Worm (Caenorhabditis elegans): Measurements from ENCODE around the gene gpx-5.
A peak's percentile ranks its signal among the peaks of the same experiment; 100 is the strongest.

The gpx-5 gene

DNA sequence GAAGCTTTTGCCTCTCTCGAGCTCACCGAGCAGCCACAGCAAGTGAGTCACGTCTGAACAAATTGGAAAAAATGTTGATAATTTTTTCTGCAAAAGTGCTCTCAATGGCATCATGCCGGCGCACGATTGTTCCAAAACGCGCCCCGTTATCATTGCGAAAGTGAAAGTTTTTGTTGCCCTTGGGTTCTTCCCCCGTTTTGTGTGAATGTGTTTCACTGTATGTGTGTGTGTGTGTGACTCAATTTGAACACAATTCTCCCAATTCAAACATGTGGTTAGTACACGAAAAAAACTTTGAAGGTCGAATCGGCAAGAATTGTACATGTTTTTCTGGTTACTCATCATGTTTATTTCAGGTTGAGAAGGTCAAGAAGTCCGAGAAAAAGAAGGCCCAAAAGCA is 31.4 kb upstream of the gpx-5 start (continued):
- TF ChIP-seq snpc-4 (tag; optimal IDR thresholded peaks at IDR 0.05) (no peak), dmd-9 (GFP tag; IDR thresholded peaks at IDR 0.05) (no peak), lim-7 (GFP tag; IDR thresholded peaks at IDR 0.05) (no peak), daf-19 (GFP tag; conservative IDR thresholded peaks at IDR 0.05) (no peak), zip-11 (GFP tag; IDR thresholded peaks at IDR 0.05) (no peak), T20F7.1 (GFP tag; optimal IDR thresholded peaks at IDR 0.05) (no peak), tra-1 (GFP tag; IDR thresholded peaks at IDR 0.05) (no peak), ceh-44 (GFP tag; IDR thresholded peaks at IDR 0.05) (no peak), dpl-1 (GFP tag; optimal IDR thresholded peaks at IDR 0.05) (peak; percentile 10), arid-1 (GFP tag; conservative IDR thresholded peaks at IDR 0.05) (no peak), nhr-77 (tag; optimal IDR thresholded peaks at IDR 0.05) (peak; percentile 83), gei-8 (GFP tag; optimal IDR thresholded peaks at IDR 0.05) (no peak), ceh-28 (tag; optimal IDR thresholded peaks at IDR 0.05) (no peak), F10B5.3 (tag; optimal IDR thresholded peaks at IDR 0.05) (no peak), ceh-32 (tag; optimal IDR thresholded peaks at IDR 0.05; ENCODE audit: poor library complexity) (no peak), spr-3 (GFP tag; optimal IDR thresholded peaks at IDR 0.05) (no peak), nhr-42 (GFP tag; IDR thresholded peaks at IDR 0.05) (no peak), hlh-11 (tag; optimal IDR thresholded peaks at IDR 0.05) (peak; percentile 80), nhr-102 (tag; optimal IDR thresholded peaks at IDR 0.05) (no peak), nhr-48 (tag; optimal IDR thresholded peaks at IDR 0.05) (no peak), F49E8.2 (tag; optimal IDR thresholded peaks at IDR 0.05; ENCODE audit: borderline replicate concordance) (no peak), unc-130 (GFP tag; optimal IDR thresholded peaks at IDR 0.05) (no peak), ztf-11 (tag; optimal IDR thresholded peaks at IDR 0.05) (no peak), jun-1 (tag; optimal IDR thresholded peaks at IDR 0.05) (no peak), unc-39 (tag; optimal IDR thresholded peaks at IDR 0.05) (no peak), lin-1 (GFP tag; IDR thresholded peaks at IDR 0.05) (no peak), madf-9 (GFP tag; conservative IDR thresholded peaks at IDR 0.05) (no peak), nhr-28 (tag; optimal IDR thresholded peaks at IDR 0.05) (peak; percentile 98), ceh-62 (tag; optimal IDR thresholded peaks at IDR 0.05) (no peak), D1046.2 (GFP tag; IDR thresholded peaks at IDR 0.05) (no peak), T26A8.4 (GFP tag; IDR thresholded peaks at IDR 0.05) (no peak), fkh-10 (GFP tag; optimal IDR thresholded peaks at IDR 0.05) (no peak), dve-1 (tag; optimal IDR thresholded peaks at IDR 0.05; ENCODE audit: insufficient read depth) (peak; percentile 76), hlh-30 (tag; optimal IDR thresholded peaks at IDR 0.05; ENCODE audit: insufficient read depth) (peak; percentile 81), lir-3 (tag; optimal IDR thresholded peaks at IDR 0.05) (no peak), saeg-2 (GFP tag; IDR thresholded peaks at IDR 0.05) (no peak), unc-62 (GFP tag; optimal IDR thresholded peaks at IDR 0.05 in 1 of 2) (peak in 1 of 2 experiments; percentile 88), unc-62 (tag; optimal IDR thresholded peaks at IDR 0.05) (no peak), mdl-1 (tag; optimal IDR thresholded peaks at IDR 0.05) (peak in 1 of 2 experiments; percentile 83), mes-2 (tag; optimal IDR thresholded peaks at IDR 0.05; ENCODE audit: poor library complexity, severe bottlenecking) (peak; percentile 37), ceh-20 (GFP tag; IDR thresholded peaks at IDR 0.05) (no peak), egl-27 (tag; optimal IDR thresholded peaks at IDR 0.05) (no peak), nhr-237 (tag; optimal IDR thresholded peaks at IDR 0.05) (no peak), pqm-1 (tag; optimal IDR thresholded peaks at IDR 0.05) (peak; percentile 79), nhr-25 (tag; optimal IDR thresholded peaks at IDR 0.05; ENCODE audit: borderline replicate concordance, insufficient read depth) (peak; percentile 86), mxl-2 (GFP tag; conservative IDR thresholded peaks at IDR 0.05) (no peak)

Measured in whole organism, L4 larva.